Fruit fly (Drosophila melanogaster) whole organism, embryonic: ENCODE measurements around the gene bora.

ENCODE experiments used
- Atf-2 ChIP-seq: fragments of 200-800 bp; sonication (Bioruptor generic); optimal IDR thresholded peaks from 2 replicates; lab custom pipeline; 2016; ENCODE audit warnings: missing biosample characterization, missing genetic modification characterization
- Awh ChIP-seq: fragments of 200-800 bp; sonication (Bioruptor generic); IDR thresholded peaks from 2 replicates; pipeline ENCODE4, ENCODE4 v1.3.6; 2022; ENCODE audit warnings: missing biosample characterization, missing genetic modification characterization
- Bteb2 ChIP-seq: fragments of 200-800 bp; sonication (Bioruptor generic); optimal IDR thresholded peaks from 2 replicates; lab custom pipeline; 2016; ENCODE audit warnings: missing biosample characterization, missing genetic modification characterization
- C15 ChIP-seq: fragments of 200-800 bp; sonication (Bioruptor generic); IDR thresholded peaks from 3 replicates; pipeline ENCODE4 v1.3.6; 2022; ENCODE audit warnings: missing biosample characterization, missing genetic modification characterization
- CG10267 ChIP-seq: fragments of 200-800 bp; sonication (Bioruptor generic); optimal IDR thresholded peaks from 2 replicates; lab custom pipeline; 2018; ENCODE audit warnings: missing biosample characterization, mild to moderate bottlenecking, missing genetic modification characterization, moderate library complexity
- CG10654 ChIP-seq: fragments of 200-800 bp; sonication (Bioruptor generic); optimal IDR thresholded peaks from 2 replicates; lab custom pipeline; 2016; ENCODE audit warnings: missing biosample characterization, missing genetic modification characterization
- CG10979 ChIP-seq: fragments of 200-800 bp; sonication (Bioruptor generic); optimal IDR thresholded peaks from 2 replicates; lab custom pipeline; 2018; ENCODE audit warnings: missing biosample characterization, mild to moderate bottlenecking, missing genetic modification characterization, moderate library complexity
- CG11398 ChIP-seq: fragments of 200-800 bp; sonication (Bioruptor generic); optimal IDR thresholded peaks from 2 replicates; lab custom pipeline; 2016; ENCODE audit warnings: missing biosample characterization, missing genetic modification characterization
- CG11695 ChIP-seq: fragments of 200-800 bp; sonication (Bioruptor generic); IDR thresholded peaks from 3 replicates; pipeline ENCODE4 v1.3.6; 2022; ENCODE audit warnings: missing biosample characterization, missing genetic modification characterization
- CG12659 ChIP-seq: fragments of 200-800 bp; sonication (Bioruptor generic); optimal IDR thresholded peaks from 3 replicates; lab custom pipeline; 2017; ENCODE audit warnings: mild to moderate bottlenecking, missing biosample characterization, missing genetic modification reagents, missing genetic modification characterization
- CG12942 ChIP-seq: fragments of 200-800 bp; sonication (Bioruptor generic); optimal IDR thresholded peaks from 3 replicates; lab custom pipeline; 2016; ENCODE audit warnings: missing biosample characterization, missing genetic modification characterization
- CG13424 ChIP-seq: fragments of 200-800 bp; sonication (Bioruptor generic); optimal IDR thresholded peaks from 2 replicates; lab custom pipeline; 2019; ENCODE audit warnings: missing biosample characterization, mild to moderate bottlenecking, missing genetic modification characterization, moderate library complexity
- CG1602 ChIP-seq: fragments of 200-800 bp; sonication (Bioruptor generic); optimal IDR thresholded peaks from 3 replicates; lab custom pipeline; 2016; ENCODE audit warnings: missing biosample characterization, missing genetic modification characterization
- CG16779 ChIP-seq: fragments of 200-800 bp; sonication (Bioruptor generic); IDR thresholded peaks from 2 replicates; pipeline ENCODE4 v1.3.6; 2022; ENCODE audit warnings: missing biosample characterization, missing genetic modification characterization
- CG16863 ChIP-seq: fragments of 200-800 bp; sonication (Bioruptor generic); optimal IDR thresholded peaks from 3 replicates; lab custom pipeline; 2016; ENCODE audit warnings: missing biosample characterization, missing genetic modification characterization
- CG1792 ChIP-seq: fragments of 200-800 bp; sonication (Bioruptor generic); optimal IDR thresholded peaks from 2 replicates; lab custom pipeline; 2016; ENCODE audit warnings: missing biosample characterization, missing genetic modification characterization
- CG2116 ChIP-seq: fragments of 200-800 bp; sonication (Bioruptor generic); optimal IDR thresholded peaks from 3 replicates; lab custom pipeline; 2018; ENCODE audit warnings: missing biosample characterization, mild to moderate bottlenecking, missing genetic modification characterization
- CG3838 ChIP-seq: fragments of 200-800 bp; sonication (Bioruptor generic); optimal IDR thresholded peaks from 3 replicates; lab custom pipeline; 2016; ENCODE audit warnings: missing biosample characterization, missing genetic modification characterization
- CG42726 ChIP-seq: fragments of 200-800 bp; sonication (Bioruptor generic); IDR thresholded peaks from 2 replicates; pipeline ENCODE4 v1.3.6; 2022; ENCODE audit warnings: missing biosample characterization, missing genetic modification characterization; ENCODE audit not compliant: partially characterized antibody
- CG4424 ChIP-seq: fragments of 200-800 bp; sonication (Bioruptor generic); optimal IDR thresholded peaks from 3 replicates; lab custom pipeline; 2016; ENCODE audit warnings: missing biosample characterization, missing genetic modification characterization
- CG4854 ChIP-seq: fragments of 200-800 bp; sonication (Bioruptor generic); optimal IDR thresholded peaks from 2 replicates; lab custom pipeline; 2016; ENCODE audit warnings: missing biosample characterization, missing genetic modification characterization, inconsistent platforms
- CG7745 ChIP-seq: fragments of 200-800 bp; sonication (Bioruptor generic); optimal IDR thresholded peaks from 2 replicates; lab custom pipeline; 2018; ENCODE audit warnings: missing biosample characterization, mild to moderate bottlenecking, missing genetic modification characterization, moderate library complexity
- CG9215 ChIP-seq: fragments of 200-800 bp; sonication (Bioruptor generic); IDR thresholded peaks from 2 replicates; pipeline ENCODE4 v1.3.6; 2022; ENCODE audit warnings: missing biosample characterization, missing genetic modification characterization
- Hr39 ChIP-seq: fragments of >200 bp; optimal IDR thresholded peaks from 2 replicates; lab custom pipeline; 2017
- Myb ChIP-seq: fragments of 200-800 bp; sonication (Bioruptor generic); optimal IDR thresholded peaks from 2 replicates; lab custom pipeline; 2016; ENCODE audit warnings: missing biosample characterization, missing genetic modification characterization
- Nf-YA ChIP-seq: fragments of 200-800 bp; sonication (Bioruptor generic); IDR thresholded peaks from 2 replicates; pipeline ENCODE4 v1.3.6; 2022; ENCODE audit warnings: missing biosample characterization, missing genetic modification characterization
- Ptx1 ChIP-seq: fragments of 200-800 bp; sonication (Bioruptor generic); IDR thresholded peaks from 2 replicates; pipeline ENCODE4 v1.3.6; 2022; ENCODE audit warnings: missing biosample characterization, missing genetic modification characterization
- ara ChIP-seq: fragments of 200-800 bp; sonication (Bioruptor generic); IDR thresholded peaks from 2 replicates; pipeline ENCODE4 v1.3.6; 2022; ENCODE audit warnings: missing biosample characterization, missing genetic modification characterization
- br ChIP-seq: fragments of >200 bp; optimal IDR thresholded peaks from 2 replicates; lab custom pipeline; 2017
- da ChIP-seq: fragments of 200-800 bp; sonication (Bioruptor generic); optimal IDR thresholded peaks from 2 replicates; lab custom pipeline; 2016; ENCODE audit warnings: missing biosample characterization, missing genetic modification characterization
- dpn ChIP-seq, 2 experiments: fragments of 200-800 bp; sonication (Bioruptor generic); optimal IDR thresholded peaks; 3 replicates each; lab custom pipeline; 2016; ENCODE audit warnings: missing biosample characterization in 2 of 2, missing genetic modification characterization in 2 of 2
- ftz-f1 ChIP-seq: fragments of 200-800 bp; sonication (Bioruptor generic); optimal IDR thresholded peaks from 2 replicates; lab custom pipeline; 2016; ENCODE audit warnings: missing biosample characterization, missing genetic modification characterization
- gcm ChIP-seq: fragments of 200-800 bp; sonication (Bioruptor generic); optimal IDR thresholded peaks from 2 replicates; lab custom pipeline; 2019; ENCODE audit warnings: missing biosample characterization, mild to moderate bottlenecking, missing genetic modification characterization, moderate library complexity
- gfzf ChIP-seq: fragments of 200-800 bp; sonication (Bioruptor generic); optimal IDR thresholded peaks from 2 replicates; lab custom pipeline; 2016; ENCODE audit warnings: missing biosample characterization, mild to moderate bottlenecking, missing genetic modification characterization, moderate library complexity
- grn ChIP-seq: fragments of 200-800 bp; sonication (Bioruptor generic); optimal IDR thresholded peaks from 3 replicates; lab custom pipeline; 2017; ENCODE audit warnings: missing biosample characterization, missing genetic modification characterization
- gro ChIP-seq: fragments of 200-800 bp; sonication (Bioruptor generic); optimal IDR thresholded peaks from 2 replicates; lab custom pipeline; 2016; ENCODE audit warnings: missing biosample characterization, missing genetic modification characterization
- hb ChIP-seq: fragments of 200-800 bp; sonication (Bioruptor generic); IDR thresholded peaks from 3 replicates; pipeline ENCODE4 v1.3.6; 2022; ENCODE audit warnings: missing biosample characterization, missing genetic modification characterization; ENCODE audit not compliant: partially characterized antibody
- hbn ChIP-seq: fragments of 200-800 bp; sonication (Bioruptor generic); IDR thresholded peaks from 2 replicates; pipeline ENCODE4 v1.3.6; 2022; ENCODE audit warnings: missing biosample characterization, missing genetic modification characterization; ENCODE audit not compliant: partially characterized antibody
- lab ChIP-seq: fragments of 200-800 bp; sonication (Bioruptor generic); optimal IDR thresholded peaks from 3 replicates; lab custom pipeline; 2017; ENCODE audit warnings: missing biosample characterization, missing genetic modification characterization, mild to moderate bottlenecking, moderate library complexity, missing genetic modification reagents
- nerfin-1 ChIP-seq: fragments of 200-800 bp; sonication (Bioruptor generic); optimal IDR thresholded peaks from 3 replicates; lab custom pipeline; 2019; ENCODE audit warnings: missing biosample characterization, mild to moderate bottlenecking, missing genetic modification characterization, moderate library complexity
- oc ChIP-seq: fragments of 200-800 bp; sonication (Bioruptor generic); optimal IDR thresholded peaks from 2 replicates; lab custom pipeline; 2018; ENCODE audit warnings: missing biosample characterization, mild to moderate bottlenecking, missing genetic modification characterization, moderate library complexity
- onecut ChIP-seq: fragments of 200-800 bp; sonication (Bioruptor generic); IDR thresholded peaks from 2 replicates; pipeline ENCODE4 v1.3.6; 2022; ENCODE audit warnings: missing biosample characterization, missing genetic modification characterization
- p53 ChIP-seq: fragments of 200-800 bp; sonication (Bioruptor generic); optimal IDR thresholded peaks from 2 replicates; lab custom pipeline; 2016; ENCODE audit warnings: missing biosample characterization, missing genetic modification characterization
- rib ChIP-seq: fragments of 200-800 bp; sonication (Bioruptor generic); IDR thresholded peaks from 2 replicates; pipeline ENCODE4 v1.3.6; 2022; ENCODE audit warnings: missing biosample characterization, missing genetic modification characterization
- so ChIP-seq: fragments of 200-800 bp; sonication (Bioruptor generic); IDR thresholded peaks from 3 replicates; pipeline ENCODE4 v1.3.6; 2022; ENCODE audit warnings: missing biosample characterization, missing genetic modification characterization
- tap ChIP-seq: fragments of 200-800 bp; optimal IDR thresholded peaks from 3 replicates; lab custom pipeline; 2019; ENCODE audit warnings: missing biosample characterization, mild to moderate bottlenecking, missing genetic modification characterization, moderate library complexity
- tio ChIP-seq: fragments of 200-800 bp; sonication (Bioruptor generic); optimal IDR thresholded peaks from 2 replicates; lab custom pipeline; 2017; ENCODE audit warnings: missing biosample characterization, missing genetic modification characterization, inconsistent platforms
- unc-4 ChIP-seq: fragments of 200-800 bp; sonication (Bioruptor generic); IDR thresholded peaks from 2 replicates; pipeline ENCODE4 v1.3.6; 2022; ENCODE audit warnings: missing biosample characterization, missing genetic modification characterization; ENCODE audit not compliant: partially characterized antibody
- vnd ChIP-seq: fragments of 200-800 bp; sonication (Bioruptor generic); IDR thresholded peaks from 3 replicates; pipeline ENCODE4 v1.3.6; 2022; ENCODE audit warnings: missing biosample characterization, missing genetic modification characterization; ENCODE audit not compliant: partially characterized antibody

bora gene

DNA sequence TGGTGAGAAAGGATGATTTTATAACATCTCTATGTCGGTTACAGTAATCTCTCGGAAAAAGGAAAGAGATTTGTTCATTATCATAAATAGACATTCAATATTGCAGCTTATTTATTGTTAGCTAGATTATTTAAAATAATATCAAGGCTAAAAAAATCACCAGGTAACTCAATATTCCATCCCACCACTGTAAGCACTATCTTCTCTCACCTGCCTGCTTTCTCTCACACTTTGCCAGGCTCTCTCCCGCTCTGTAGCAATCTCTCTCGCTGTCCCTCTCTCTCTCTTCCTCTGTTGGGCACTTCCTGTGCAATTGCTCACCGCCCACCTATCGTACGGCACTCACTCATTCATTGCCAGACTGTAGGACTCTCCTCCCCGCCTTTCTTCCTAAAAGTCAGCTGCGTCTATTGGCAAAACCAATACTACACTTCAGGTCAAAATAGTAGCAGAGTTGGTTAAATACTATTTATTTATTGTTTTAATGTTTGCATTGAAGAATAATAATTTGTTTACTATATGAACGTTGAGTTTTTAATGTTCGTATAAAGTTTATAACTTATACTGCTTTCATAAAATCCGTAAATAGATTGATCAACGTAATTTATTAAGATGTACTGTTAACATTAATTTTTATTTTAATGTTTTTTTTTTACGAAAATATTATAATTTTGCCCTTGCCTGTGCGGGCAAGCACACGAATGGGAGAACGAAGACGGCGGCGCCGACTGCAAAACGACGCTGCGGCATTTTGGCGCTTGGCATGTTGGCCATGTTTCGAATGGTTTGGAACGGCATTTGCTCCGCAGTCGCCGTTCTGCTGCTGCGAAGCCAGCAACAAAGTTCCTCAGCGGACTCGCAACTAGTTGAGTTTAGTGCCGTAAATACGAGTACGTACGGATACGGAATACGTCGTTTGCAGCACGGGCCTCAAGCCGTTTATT lies 18.4 kb downstream of the bora start (continued):
- TF ChIP-seq Hr39 (lab: Kevin White, UChicago), result no peak
- TF ChIP-seq so (GFP tag; lab: Robert Waterston, UW), result peak; percentile 95
- peak; percentile 92 to 97 for TF ChIP-seq dpn (GFP tag; optimal IDR thresholded peaks at IDR 0.05; lab: Kevin White, UChicago)
- TF ChIP-seq onecut, result peak; percentile 83
- peak; percentile 93 for TF ChIP-seq CG12659 (GFP tag; lab: Kevin White, UChicago)
- TF ChIP-seq CG11695 (GFP tag; lab: Robert Waterston, UW), result peak; percentile 96
- no peak for TF ChIP-seq unc-4
- TF ChIP-seq gcm (GFP tag; lab: Kevin White, UChicago), result peak; percentile 88
- TF ChIP-seq lab, result peak; percentile 97
- no peak for TF ChIP-seq ftz-f1 (GFP tag; lab: Kevin White, UChicago)
- TF ChIP-seq hbn (GFP tag; lab: Robert Waterston, UW), result no peak
- peak; percentile 73 for TF ChIP-seq Myb (GFP tag; lab: Kevin White, UChicago)
- TF ChIP-seq hb (GFP tag; lab: Robert Waterston, UW), result no peak
- no peak for TF ChIP-seq gfzf (GFP tag; lab: Kevin White, UChicago)
- no peak for TF ChIP-seq br
- TF ChIP-seq Nf-YA (GFP tag; lab: Robert Waterston, UW), result peak; percentile 97
- TF ChIP-seq gro (GFP tag; lab: Kevin White, UChicago), result peak; percentile 95
- TF ChIP-seq Ptx1, result peak; percentile 99
- peak; percentile 96 for TF ChIP-seq Bteb2 (GFP tag; lab: Kevin White, UChicago)
- peak; percentile 96 for TF ChIP-seq CG13424 (tag; lab: Kevin White, UChicago)
- TF ChIP-seq CG9215 (GFP tag; lab: Robert Waterston, UW), result peak; percentile 96
- TF ChIP-seq CG10979 (tag; lab: Kevin White, UChicago), result peak; percentile 78
- TF ChIP-seq Atf-2 (GFP tag; lab: Kevin White, UChicago), result peak; percentile 87
- peak; percentile 98 for TF ChIP-seq rib (GFP tag; lab: Robert Waterston, UW)
- TF ChIP-seq tio (GFP tag; lab: Kevin White, UChicago), result peak; percentile 75
- TF ChIP-seq oc (tag; lab: Kevin White, UChicago), result peak; percentile 88
- peak; percentile 85 for TF ChIP-seq CG10267 (tag; lab: Kevin White, UChicago)
- TF ChIP-seq CG16863 (GFP tag; lab: Kevin White, UChicago), result peak; percentile 91
- TF ChIP-seq CG7745, result no peak
- TF ChIP-seq CG12942, result peak; percentile 88
- peak; percentile 91 for TF ChIP-seq CG1792
- TF ChIP-seq da (GFP tag; lab: Kevin White, UChicago), result peak; percentile 79
- no peak for TF ChIP-seq vnd
- peak; percentile 85 for TF ChIP-seq CG1602 (GFP tag; lab: Kevin White, UChicago)
- peak; percentile 76 for TF ChIP-seq tap (tag; lab: Kevin White, UChicago)
- TF ChIP-seq CG10654 (GFP tag; lab: Kevin White, UChicago), result peak; percentile 78
- TF ChIP-seq p53 (GFP tag; lab: Kevin White, UChicago), result peak; percentile 17
- TF ChIP-seq ara (GFP tag; lab: Robert Waterston, UW), result peak; percentile 95
- TF ChIP-seq CG2116 (GFP tag; lab: Kevin White, UChicago), result peak; percentile 57
- peak; percentile 96 for TF ChIP-seq Awh
- TF ChIP-seq CG11398 (GFP tag; lab: Kevin White, UChicago), result peak; percentile 85
- TF ChIP-seq CG42726 (GFP tag; lab: Robert Waterston, UW), result peak; percentile 54; the same call in 1 of the 2 replicates
- TF ChIP-seq CG4854 (GFP tag; lab: Kevin White, UChicago), result peak; percentile 88
- TF ChIP-seq CG4424 (GFP tag; lab: Kevin White, UChicago), result peak; percentile 88
- peak; percentile 98 for TF ChIP-seq CG16779
- peak; percentile 80 for TF ChIP-seq nerfin-1 (tag; lab: Kevin White, UChicago)
- TF ChIP-seq C15 (GFP tag; lab: Robert Waterston, UW), result peak; percentile 96
- TF ChIP-seq CG3838 (GFP tag; lab: Kevin White, UChicago), result peak; percentile 74
- TF ChIP-seq grn, result peak; percentile 16
